Worm (Caenorhabditis elegans): ENCODE data around the gene dnj-8.

dnj-8 gene

ce11 chrII:6616770-6617169 is 18.9 kb upstream of the dnj-8 start, which contains the start of gene klf-3:
Gene klf-3, plus strand, starts transcription at chrII:6616878.
- TF ChIP-seq fos-1 (tag; optimal IDR thresholded peaks at IDR 0.05) (no peak), ctbp-1 (GFP tag; IDR thresholded peaks at IDR 0.05) (no peak), madf-9 (GFP tag; conservative IDR thresholded peaks at IDR 0.05) (no peak), madf-5 (GFP tag; IDR thresholded peaks at IDR 0.05) (no peak), nhr-111 (GFP tag; optimal IDR thresholded peaks at IDR 0.05) (no peak), ceh-20 (GFP tag; IDR thresholded peaks at IDR 0.05) (no peak), Y5F2A.4 (GFP tag; optimal IDR thresholded peaks at IDR 0.05) (no peak), zag-1 (tag; optimal IDR thresholded peaks at IDR 0.05) (no peak), F44E2.7 (GFP tag; IDR thresholded peaks at IDR 0.05) (no peak), aly-2 (tag; optimal IDR thresholded peaks at IDR 0.05) (no peak), snpc-4 (tag; optimal IDR thresholded peaks at IDR 0.05) (no peak), Y105C5A.15 (GFP tag; IDR thresholded peaks at IDR 0.05) (no peak), dpl-1 (GFP tag; optimal IDR thresholded peaks at IDR 0.05) (no peak), mes-2 (tag; optimal IDR thresholded peaks at IDR 0.05; ENCODE audit: poor library complexity, severe bottlenecking) (no peak), attf-4 (tag; optimal IDR thresholded peaks at IDR 0.05) (no peak), daf-16 (GFP tag; optimal IDR thresholded peaks at IDR 0.05) (no peak), daf-16 (tag; optimal IDR thresholded peaks at IDR 0.05) (no peak), ceh-62 (tag; optimal IDR thresholded peaks at IDR 0.05) (no peak), lim-7 (GFP tag; IDR thresholded peaks at IDR 0.05) (no peak), php-3 (GFP tag; IDR thresholded peaks at IDR 0.05) (no peak)

ce11 chrII:6616135-6616534 is 18.3 kb upstream of the dnj-8 start:
- TF ChIP-seq dmd-9 (GFP tag; IDR thresholded peaks at IDR 0.05) (no peak), lin-15B (tag; optimal IDR thresholded peaks at IDR 0.05) (no peak), snpc-4 (tag; optimal IDR thresholded peaks at IDR 0.05) (no peak), nhr-76 (tag; optimal IDR thresholded peaks at IDR 0.05) (no peak), mxl-2 (GFP tag; conservative IDR thresholded peaks at IDR 0.05) (no peak), T20F7.1 (GFP tag; optimal IDR thresholded peaks at IDR 0.05) (no peak), daf-8 (GFP tag; IDR thresholded peaks at IDR 0.05) (no peak), madf-9 (GFP tag; conservative IDR thresholded peaks at IDR 0.05) (no peak), ctbp-1 (GFP tag; IDR thresholded peaks at IDR 0.05) (no peak), aly-2 (tag; optimal IDR thresholded peaks at IDR 0.05) (no peak), madf-5 (GFP tag; IDR thresholded peaks at IDR 0.05) (no peak), ceh-44 (GFP tag; IDR thresholded peaks at IDR 0.05) (no peak), nhr-102 (tag; optimal IDR thresholded peaks at IDR 0.05) (peak; percentile 1), nhr-48 (tag; optimal IDR thresholded peaks at IDR 0.05) (no peak), ztf-11 (tag; optimal IDR thresholded peaks at IDR 0.05) (no peak), nhr-237 (tag; optimal IDR thresholded peaks at IDR 0.05) (no peak), ces-1 (GFP tag; optimal IDR thresholded peaks at IDR 0.05) (no peak), pqm-1 (tag; optimal IDR thresholded peaks at IDR 0.05) (peak; percentile 67), php-3 (GFP tag; IDR thresholded peaks at IDR 0.05) (no peak), nhr-28 (tag; optimal IDR thresholded peaks at IDR 0.05) (peak; percentile 61), ceh-32 (tag; optimal IDR thresholded peaks at IDR 0.05; ENCODE audit: poor library complexity) (no peak), attf-4 (tag; optimal IDR thresholded peaks at IDR 0.05) (no peak), ZK546.5 (tag; optimal IDR thresholded peaks at IDR 0.05) (no peak), hlh-11 (tag; optimal IDR thresholded peaks at IDR 0.05) (peak; percentile 36), hlh-30 (tag; optimal IDR thresholded peaks at IDR 0.05; ENCODE audit: insufficient read depth) (no peak), ztf-7 (tag; optimal IDR thresholded peaks at IDR 0.05) (no peak), lin-29 (GFP tag; IDR thresholded peaks at IDR 0.05) (no peak), zag-1 (tag; optimal IDR thresholded peaks at IDR 0.05) (no peak), nhr-6 (tag; optimal IDR thresholded peaks at IDR 0.05) (no peak), F49E8.2 (tag; optimal IDR thresholded peaks at IDR 0.05; ENCODE audit: borderline replicate concordance) (no peak), dmd-6 (GFP tag; IDR thresholded peaks at IDR 0.05) (peak; percentile 62; the same call in 1 of the 2 replicates), unc-130 (GFP tag; optimal IDR thresholded peaks at IDR 0.05) (no peak), daf-16 (GFP tag; optimal IDR thresholded peaks at IDR 0.05) (no peak), daf-16 (tag; optimal IDR thresholded peaks at IDR 0.05) (peak; percentile 46), nhr-41 (GFP tag; IDR thresholded peaks at IDR 0.05) (no peak), unc-39 (tag; optimal IDR thresholded peaks at IDR 0.05) (no peak), nhr-77 (tag; optimal IDR thresholded peaks at IDR 0.05) (peak; percentile 1), zfp-3 (GFP tag; conservative IDR thresholded peaks at IDR 0.05) (no peak), Y48G9A.11 (GFP tag; IDR thresholded peaks at IDR 0.05) (no peak), D1046.2 (GFP tag; IDR thresholded peaks at IDR 0.05) (no peak)
